Worm (Caenorhabditis elegans) whole organism, late embryonic: ENCODE measurements around the gene bre-3.

Experiments used
- F13H6.1 ChIP-seq: sonication (generic microtip); optimal IDR thresholded peaks from 2 replicates; lab custom pipeline; 2016; ENCODE audit warnings: missing genetic modification characterization, missing compliant biosample characterization
- ceh-18 ChIP-seq: sonication (generic microtip); optimal IDR thresholded peaks from 2 replicates; lab custom pipeline; 2016; ENCODE audit warnings: missing genetic modification characterization, missing compliant biosample characterization
- ceh-31 ChIP-seq: sonication (generic microtip); optimal IDR thresholded peaks from 2 replicates; lab custom pipeline; 2016; ENCODE audit warnings: missing genetic modification characterization, missing compliant biosample characterization
- hlh-15 ChIP-seq: sonication (generic microtip); optimal IDR thresholded peaks from 2 replicates; lab custom pipeline; 2016; ENCODE audit warnings: missing genetic modification characterization, missing compliant biosample characterization

- no peak for TF ChIP-seq ceh-18 (tag; lab: Kevin White, UChicago)
- TF ChIP-seq hlh-15 (tag; lab: Kevin White, UChicago), result no peak
- no peak for TF ChIP-seq ceh-31 (tag; lab: Kevin White, UChicago)
- TF ChIP-seq F13H6.1 (tag; lab: Kevin White, UChicago), result no peak
These were observed 10.8 kb downstream of the bre-3 start for ce11 chrIII:9474501-9474900.
